Fruit fly (Drosophila melanogaster): ENCODE measurements around the gene SCaMC.

DNA sequence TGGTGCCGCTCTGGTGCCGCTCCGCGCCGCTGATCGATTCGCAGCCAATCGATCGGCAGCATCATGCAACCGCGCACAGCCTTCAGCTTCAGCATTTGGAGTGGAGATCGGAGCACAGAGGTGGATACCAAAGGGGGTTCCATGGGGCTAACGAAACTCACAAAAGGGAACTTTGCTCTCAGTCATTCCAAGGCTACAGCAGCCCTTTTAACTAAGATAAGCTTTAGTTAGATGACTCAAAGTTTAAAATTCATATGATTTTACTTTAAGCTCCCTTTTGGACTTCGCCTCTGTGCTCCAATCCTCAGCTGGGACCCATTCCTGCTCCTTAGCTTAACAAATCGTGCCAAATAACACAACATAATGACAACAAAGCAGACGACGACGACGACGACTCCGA lies 5.8 kb upstream of the SCaMC start:
- no peak for TF ChIP-seq Ets98B (GFP tag; IDR thresholded peaks at IDR 0.05)
- TF ChIP-seq rn (GFP tag; IDR thresholded peaks at IDR 0.05) = no peak
- no peak for TF ChIP-seq gl (tag; optimal IDR thresholded peaks at IDR 0.05)
- no peak for TF ChIP-seq CG13204 (GFP tag; optimal IDR thresholded peaks at IDR 0.05)
- no peak for TF ChIP-seq CG14655 (GFP tag; optimal IDR thresholded peaks at IDR 0.05)
